Worm (Caenorhabditis elegans) whole organism, young adult: ENCODE data around the gene F23H12.5.

Source experiments
- B0261.1 ChIP-seq: sonication (generic microtip); optimal IDR thresholded peaks from 2 replicates; lab custom pipeline; 2016; ENCODE audit warnings: mild to moderate bottlenecking, missing genetic modification characterization, moderate library complexity, missing compliant biosample characterization
- B0336.3 ChIP-seq: fragments of 200-800 bp; sonication (Bioruptor generic); IDR thresholded peaks from 2 replicates; pipeline ENCODE4 v1.3.6; 2022; ENCODE audit warnings: missing genetic modification characterization, missing compliant biosample characterization
- F22D6.2 ChIP-seq: sonication (generic microtip); optimal IDR thresholded peaks from 2 replicates; lab custom pipeline; 2016; ENCODE audit warnings: mild to moderate bottlenecking, missing genetic modification characterization, missing compliant biosample characterization
- F23B12.7 ChIP-seq: sonication (generic microtip); optimal IDR thresholded peaks from 2 replicates; lab custom pipeline; 2017; ENCODE audit warnings: missing genetic modification characterization, mild to moderate bottlenecking, missing compliant biosample characterization, antibody characterized with exemption, moderate library complexity; ENCODE audit not compliant: insufficient read depth
- F55B11.4 ChIP-seq: sonication (generic microtip); optimal IDR thresholded peaks from 2 replicates; lab custom pipeline; 2016; ENCODE audit warnings: missing compliant biosample characterization, missing genetic modification characterization, borderline replicate concordance; ENCODE audit not compliant: insufficient read depth
- K12H6.12 ChIP-seq: fragments of 200-800 bp; sonication (Bioruptor generic); optimal IDR thresholded peaks from 2 replicates; lab custom pipeline; 2018; ENCODE audit warnings: mild to moderate bottlenecking, missing genetic modification characterization, missing compliant biosample characterization
- Y53G8AR.9 ChIP-seq: fragments of 200-800 bp; sonication (Bioruptor generic); conservative IDR thresholded peaks from 2 replicates; pipeline ENCODE4 v1.3.6; 2022; ENCODE audit warnings: missing genetic modification reagents, missing genetic modification characterization, missing compliant biosample characterization
- Y56A3A.18 ChIP-seq: fragments of 200-800 bp; sonication (Bioruptor generic); IDR thresholded peaks from 2 replicates; pipeline ENCODE4 v1.3.6; 2022; ENCODE audit warnings: missing genetic modification reagents, missing genetic modification characterization, missing compliant biosample characterization
- Y95B8A.8 ChIP-seq: fragments of 200-800 bp; sonication (Bioruptor generic); IDR thresholded peaks from 2 replicates; pipeline ENCODE4 v1.3.6; 2022; ENCODE audit warnings: missing genetic modification reagents, missing genetic modification characterization, missing compliant biosample characterization
- aptf-2 ChIP-seq: fragments of 200-800 bp; sonication (Bioruptor generic); conservative IDR thresholded peaks from 2 replicates; pipeline ENCODE4 v1.3.6; 2022; ENCODE audit warnings: missing genetic modification reagents, missing genetic modification characterization, missing compliant biosample characterization
- atf-7 ChIP-seq: sonication (generic microtip); optimal IDR thresholded peaks from 2 replicates; lab custom pipeline; 2017; ENCODE audit warnings: mild to moderate bottlenecking, missing genetic modification characterization, missing compliant biosample characterization
- attf-6 ChIP-seq: fragments of 200-800 bp; sonication (Bioruptor generic); IDR thresholded peaks from 2 replicates; pipeline ENCODE4 v1.3.6; 2022; ENCODE audit warnings: missing genetic modification reagents, missing genetic modification characterization, missing compliant biosample characterization
- bed-1 ChIP-seq: fragments of 200-800 bp; sonication (Bioruptor generic); IDR thresholded peaks from 2 replicates; pipeline ENCODE4 v1.3.6; 2022; ENCODE audit warnings: missing genetic modification reagents, missing genetic modification characterization, missing compliant biosample characterization
- ceh-100 ChIP-seq: fragments of 200-800 bp; sonication (Bioruptor generic); IDR thresholded peaks from 2 replicates; pipeline ENCODE4 v1.3.6; 2022; ENCODE audit warnings: missing genetic modification reagents, missing genetic modification characterization, missing compliant biosample characterization
- ceh-27 ChIP-seq: fragments of 200-800 bp; sonication (Bioruptor generic); optimal IDR thresholded peaks from 2 replicates; lab custom pipeline; 2018; ENCODE audit warnings: mild to moderate bottlenecking, missing genetic modification characterization, moderate library complexity, missing compliant biosample characterization
- ceh-58 ChIP-seq: fragments of 200-800 bp; sonication (Bioruptor generic); IDR thresholded peaks from 2 replicates; pipeline ENCODE4 v1.3.6; 2022; ENCODE audit warnings: missing genetic modification characterization, missing compliant biosample characterization
- dox-1 ChIP-seq: fragments of 200-800 bp; sonication (Bioruptor generic); IDR thresholded peaks from 2 replicates; pipeline ENCODE4 v1.3.6; 2022; ENCODE audit warnings: missing genetic modification reagents, missing genetic modification characterization, missing compliant biosample characterization
- dpl-1 ChIP-seq: fragments of 150-350 bp; optimal IDR thresholded peaks from 2 replicates; lab custom pipeline; 2014; ENCODE audit warnings: missing biosample characterization, missing genetic modification reagents, missing genetic modification characterization
- egl-18 ChIP-seq: fragments of 200-800 bp; sonication (Bioruptor generic); IDR thresholded peaks from 2 replicates; pipeline ENCODE4 v1.3.6; 2022; ENCODE audit warnings: missing genetic modification reagents, missing genetic modification characterization, missing compliant biosample characterization
- ets-4 ChIP-seq: fragments of 200-800 bp; sonication (Bioruptor generic); optimal IDR thresholded peaks from 2 replicates; lab custom pipeline; 2018; ENCODE audit warnings: mild to moderate bottlenecking, missing genetic modification characterization, missing compliant biosample characterization
- hlh-12 ChIP-seq: sonication (generic microtip); optimal IDR thresholded peaks from 2 replicates; lab custom pipeline; 2016; ENCODE audit warnings: missing genetic modification characterization, missing compliant biosample characterization
- hsf-1 ChIP-seq: fragments of 200-800 bp; sonication (Bioruptor generic); IDR thresholded peaks from 2 replicates; pipeline ENCODE4 v1.3.6; 2022; ENCODE audit warnings: missing genetic modification reagents, missing genetic modification characterization, missing compliant biosample characterization
- let-526 ChIP-seq: fragments of 200-800 bp; sonication (Bioruptor generic); IDR thresholded peaks from 2 replicates; pipeline ENCODE4 v1.3.6; 2022; ENCODE audit warnings: missing genetic modification reagents, missing genetic modification characterization, missing compliant biosample characterization
- lin-35 ChIP-seq, 3 experiments: fragments of 150-350 bp in 2 of 3; sonication (generic microtip) in 1 of 3; optimal IDR thresholded peaks; 2 replicates each; lab custom pipeline; 2014 to 2018; ENCODE audit warnings: missing biosample characterization in 3 of 3, missing genetic modification characterization in 3 of 3, missing genetic modification reagents in 3 of 3
- lsl-1 ChIP-seq: fragments of 200-800 bp; sonication (Bioruptor generic); optimal IDR thresholded peaks from 2 replicates; lab custom pipeline; 2018; ENCODE audit warnings: mild to moderate bottlenecking, missing genetic modification characterization, moderate library complexity, missing compliant biosample characterization
- lsy-27 ChIP-seq: sonication (generic microtip); optimal IDR thresholded peaks from 2 replicates; lab custom pipeline; 2017; ENCODE audit warnings: missing genetic modification characterization, mild to moderate bottlenecking, missing compliant biosample characterization, antibody characterized with exemption, missing genotype, borderline replicate concordance; ENCODE audit not compliant: insufficient read depth
- madf-3 ChIP-seq: fragments of 200-800 bp; sonication (Bioruptor generic); IDR thresholded peaks from 2 replicates; pipeline ENCODE4 v1.3.6; 2022; ENCODE audit warnings: missing genetic modification reagents, missing genetic modification characterization, missing compliant biosample characterization
- madf-6 ChIP-seq: fragments of 200-800 bp; sonication (Bioruptor generic); IDR thresholded peaks from 2 replicates; pipeline ENCODE4 v1.3.6; 2022; ENCODE audit warnings: missing genetic modification reagents, missing genetic modification characterization, missing compliant biosample characterization
- nfya-2 ChIP-seq: fragments of 200-800 bp; sonication (Bioruptor generic); IDR thresholded peaks from 2 replicates; pipeline ENCODE4 v1.3.6; 2022; ENCODE audit warnings: missing genetic modification reagents, missing genetic modification characterization, missing compliant biosample characterization
- nhr-179 ChIP-seq: sonication (generic microtip); optimal IDR thresholded peaks from 2 replicates; lab custom pipeline; 2016; ENCODE audit warnings: mild to moderate bottlenecking, missing genetic modification characterization, missing compliant biosample characterization
- nhr-80 ChIP-seq: sonication (generic microtip); optimal IDR thresholded peaks from 2 replicates; lab custom pipeline; 2016; ENCODE audit warnings: missing genetic modification characterization, missing compliant biosample characterization
- nhr-90 ChIP-seq: sonication (generic microtip); optimal IDR thresholded peaks from 2 replicates; lab custom pipeline; 2016; ENCODE audit warnings: missing genotype, mild to moderate bottlenecking, missing genetic modification characterization, missing compliant biosample characterization
- rcor-1 ChIP-seq: fragments of 200-800 bp; sonication (Bioruptor generic); IDR thresholded peaks from 2 replicates; pipeline ENCODE4 v1.3.6; 2022; ENCODE audit warnings: missing genetic modification reagents, missing genetic modification characterization, missing compliant biosample characterization
- rec-8 ChIP-seq, 2 experiments: sonication (generic microtip); optimal IDR thresholded peaks; 2 replicates each; lab custom pipeline; 2016; ENCODE audit warnings: mild to moderate bottlenecking in 2 of 2, missing genetic modification characterization in 2 of 2, missing genetic modification reagents in 2 of 2, missing genotype in 2 of 2, missing biosample characterization in 1 of 2, missing compliant biosample characterization in 1 of 2, moderate library complexity in 1 of 2
- rpc-1 ChIP-seq, 2 experiments: fragments of 150-350 bp in 1 of 2; sonication (generic microtip) in 1 of 2; optimal IDR thresholded peaks; 2 replicates each; lab custom pipeline; 2014 to 2018; ENCODE audit warnings: missing biosample characterization in 1 of 2, missing genetic modification characterization in 1 of 2, missing genetic modification reagents in 1 of 2, missing genotype in 1 of 2
- sea-2 ChIP-seq: fragments of 200-800 bp; sonication (Bioruptor generic); IDR thresholded peaks from 2 replicates; pipeline ENCODE4 v1.3.6; 2022; ENCODE audit warnings: missing genetic modification characterization, missing compliant biosample characterization
- snpc-1.3 ChIP-seq: sonication (generic microtip); optimal IDR thresholded peaks from 2 replicates; lab custom pipeline; 2017; ENCODE audit warnings: missing genetic modification characterization, mild to moderate bottlenecking, missing compliant biosample characterization, antibody characterized with exemption, moderate library complexity, missing genotype, missing genetic modification reagents; ENCODE audit not compliant: insufficient read depth
- sptf-2 ChIP-seq: fragments of 200-800 bp; sonication (Bioruptor generic); optimal IDR thresholded peaks from 2 replicates; lab custom pipeline; 2018; ENCODE audit warnings: mild to moderate bottlenecking, missing genetic modification characterization, missing compliant biosample characterization
- tbp1 ChIP-seq: fragments of 200-800 bp; sonication (Bioruptor generic); optimal IDR thresholded peaks from 2 replicates; lab custom pipeline; 2018; ENCODE audit warnings: mild to moderate bottlenecking, missing genetic modification characterization, missing compliant biosample characterization
- tbx-9 ChIP-seq: sonication (generic microtip); optimal IDR thresholded peaks from 2 replicates; lab custom pipeline; 2016; ENCODE audit warnings: borderline replicate concordance, missing genetic modification characterization, inconsistent platforms, missing compliant biosample characterization
- tlf-1 ChIP-seq: fragments of 200-800 bp; sonication (Bioruptor generic); optimal IDR thresholded peaks from 2 replicates; lab custom pipeline; 2018; ENCODE audit warnings: mild to moderate bottlenecking, missing genetic modification characterization, missing compliant biosample characterization
- xnd-1 ChIP-seq: sonication (generic microtip); optimal IDR thresholded peaks from 2 replicates; lab custom pipeline; 2016; ENCODE audit warnings: missing genotype, missing genetic modification reagents, missing genetic modification characterization, missing compliant biosample characterization
- zfh-2 ChIP-seq: fragments of 200-800 bp; sonication (Bioruptor generic); conservative IDR thresholded peaks from 2 replicates; pipeline ENCODE4 v1.3.6; 2022; ENCODE audit warnings: missing genetic modification reagents, missing genetic modification characterization, missing compliant biosample characterization
- ztf-18 ChIP-seq: sonication (generic microtip); optimal IDR thresholded peaks from 2 replicates; lab custom pipeline; 2016; ENCODE audit warnings: missing genotype, mild to moderate bottlenecking, missing genetic modification characterization, missing compliant biosample characterization
- ztf-28 ChIP-seq: fragments of 200-800 bp; sonication (Bioruptor generic); IDR thresholded peaks from 2 replicates; pipeline ENCODE4 v1.3.6; 2022; ENCODE audit warnings: missing genetic modification reagents, missing genetic modification characterization, missing compliant biosample characterization
- ztf-3 ChIP-seq: fragments of 200-800 bp; sonication (Bioruptor generic); optimal IDR thresholded peaks from 2 replicates; lab custom pipeline; 2018; ENCODE audit warnings: mild to moderate bottlenecking, missing genetic modification characterization, missing compliant biosample characterization

The F23H12.5 gene

ce11 chrV:12331820-12332219 is 26.6 kb upstream of the F23H12.5 start (continued):
- TF ChIP-seq nhr-80 (tag; lab: Kevin White, UChicago): no peak
- TF ChIP-seq aptf-2 (GFP tag; lab: Robert Waterston, UW): no peak
- peak; percentile 2 for TF ChIP-seq K12H6.12 (tag; lab: Kevin White, UChicago)
- no peak for TF ChIP-seq F55B11.4 (tag; lab: Kevin White, UChicago)
- TF ChIP-seq nfya-2 (GFP tag; lab: Robert Waterston, UW): no peak
- TF ChIP-seq B0261.1 (tag; lab: Kevin White, UChicago): peak; percentile 76
- no peak for TF ChIP-seq tlf-1 (GFP tag; lab: Kevin White, UChicago)
- no peak for TF ChIP-seq dpl-1 (GFP tag; lab: Kevin White, UChicago)
- no peak for TF ChIP-seq ceh-58
- no peak for TF ChIP-seq zfh-2
- TF ChIP-seq let-526 (GFP tag; lab: Robert Waterston, UW): no peak
- no peak for TF ChIP-seq tbx-9 (tag; lab: Kevin White, UChicago)
- no peak for TF ChIP-seq xnd-1 (tag; lab: Kevin White, UChicago)
- no peak for TF ChIP-seq hlh-12 (tag; lab: Kevin White, UChicago)
- TF ChIP-seq nhr-90: no peak
- TF ChIP-seq sea-2 (GFP tag; lab: Robert Waterston, UW): no peak
- TF ChIP-seq ceh-27 (GFP tag; lab: Kevin White, UChicago): peak; percentile 21
- TF ChIP-seq F22D6.2 (tag; lab: Kevin White, UChicago): no peak
- TF ChIP-seq ztf-18: peak; percentile 76
- peak in 1 of 2 experiments; percentile 29 for TF ChIP-seq rec-8 (tag; optimal IDR thresholded peaks at IDR 0.05; lab: Kevin White, UChicago)
- TF ChIP-seq ztf-28 (GFP tag; lab: Robert Waterston, UW): 0 out of 2 replicates have a peak, but pooled peaks have one; percentile 65
- no peak for TF ChIP-seq madf-6 (GFP tag; lab: Robert Waterston, UW)
- peak; percentile 93 for TF ChIP-seq tbp1 (GFP tag; lab: Kevin White, UChicago)
- TF ChIP-seq attf-6: no peak
- TF ChIP-seq madf-3: peak; percentile 70; the same call in 1 of the 2 replicates
- no peak for TF ChIP-seq Y95B8A.8
- TF ChIP-seq bed-1 (GFP tag; lab: Robert Waterston, UW): no peak
- no peak for TF ChIP-seq nhr-179 (tag; lab: Kevin White, UChicago)
- peak; percentile 41 for TF ChIP-seq snpc-1.3 (tag; lab: Kevin White, UChicago)
- TF ChIP-seq rpc-1 (optimal IDR thresholded peaks at IDR 0.05; lab: Kevin White, UChicago): peak; percentile 68
- peak; percentile 83 for TF ChIP-seq rpc-1 (tag; optimal IDR thresholded peaks at IDR 0.05; lab: Kevin White, UChicago)
- no peak for TF ChIP-seq egl-18
- TF ChIP-seq F23B12.7 (tag; lab: Kevin White, UChicago): peak; percentile 36
- TF ChIP-seq atf-7 (tag; lab: Kevin White, UChicago): no peak
- no peak for TF ChIP-seq ceh-100 (GFP tag; lab: Robert Waterston, UW)
- TF ChIP-seq ztf-3: no peak
- no peak for TF ChIP-seq lsy-27 (tag; lab: Kevin White, UChicago)
- no peak for TF ChIP-seq rcor-1
- TF ChIP-seq lin-35 (GFP tag; optimal IDR thresholded peaks at IDR 0.05; lab: Kevin White, UChicago): peak in 1 of 3 experiments; percentile 16

DNA sequence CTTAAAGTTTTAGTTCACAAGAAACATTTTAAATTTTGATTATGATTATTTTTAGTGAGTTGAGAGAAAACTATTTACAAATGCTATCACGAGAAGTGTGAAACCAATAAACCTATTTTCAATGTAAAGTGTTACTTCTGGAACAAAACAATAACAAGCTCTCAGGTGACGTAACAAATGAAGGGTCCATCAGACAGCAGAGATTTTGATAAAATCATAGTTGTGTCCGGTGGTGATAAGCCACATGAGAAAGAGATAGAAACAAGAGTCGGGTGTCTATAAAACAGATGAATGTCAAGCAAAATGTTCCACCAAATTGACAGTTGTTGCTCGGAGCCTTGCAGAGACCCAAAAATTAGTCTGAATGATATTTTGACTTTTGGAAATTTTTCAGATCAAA is 24.1 kb upstream of the F23H12.5 start:
- TF ChIP-seq bed-1 (GFP tag; lab: Robert Waterston, UW) (no peak), ceh-27 (GFP tag; lab: Kevin White, UChicago) (no peak), lsl-1 (no peak), F55B11.4 (tag; lab: Kevin White, UChicago) (no peak), lsy-27 (tag; lab: Kevin White, UChicago) (no peak), dox-1 (no peak), Y53G8AR.9 (GFP tag; lab: Robert Waterston, UW) (no peak), hsf-1 (GFP tag; lab: Robert Waterston, UW) (no peak), B0336.3 (GFP tag; lab: Robert Waterston, UW) (no peak), Y95B8A.8 (no peak), K12H6.12 (tag; lab: Kevin White, UChicago) (no peak), sptf-2 (GFP tag; lab: Kevin White, UChicago) (no peak), ets-4 (no peak), atf-7 (tag; lab: Kevin White, UChicago) (no peak), Y56A3A.18 (GFP tag; lab: Robert Waterston, UW) (no peak)
